Fruit fly (Drosophila melanogaster): ENCODE results near the gene sog.
A peak's percentile ranks its signal among the peaks of the same experiment; 100 is the strongest.

The sog gene

DNA sequence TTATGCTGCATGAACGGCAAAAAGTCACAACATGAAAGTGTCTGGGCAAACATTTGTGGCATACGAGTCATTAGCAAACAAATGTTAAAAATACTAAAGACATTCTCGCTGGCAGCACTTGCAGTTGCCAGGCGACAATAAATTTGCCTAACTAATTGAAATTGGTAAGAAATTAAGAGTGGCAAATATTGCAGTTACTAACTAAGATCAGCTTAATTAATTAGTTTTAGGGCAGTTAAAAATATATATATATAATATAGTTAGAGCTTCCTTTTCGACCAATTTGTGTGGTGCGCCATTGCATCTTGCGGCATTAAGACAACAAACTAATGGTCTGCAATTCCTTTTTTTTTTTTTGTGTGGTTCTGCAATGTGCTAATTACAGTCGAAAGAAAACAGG lies 15.3 kb downstream of the sog start:
- TF ChIP-seq rgr (GFP tag; optimal IDR thresholded peaks at IDR 0.05) (peak; percentile 60), Hnf4 (GFP tag; optimal IDR thresholded peaks at IDR 0.05) (peak; percentile 9), foxo (GFP tag; optimal IDR thresholded peaks at IDR 0.05) (peak in 1 of 2 experiments; percentile 37), Sp1 (GFP tag; optimal IDR thresholded peaks at IDR 0.05) (peak; percentile 19), usp (GFP tag; optimal IDR thresholded peaks at IDR 0.05) (no peak), OdsH (GFP tag; optimal IDR thresholded peaks at IDR 0.05) (peak; percentile 14), Mio (GFP tag; optimal IDR thresholded peaks at IDR 0.05) (no peak), psq (GFP tag; optimal IDR thresholded peaks at IDR 0.05) (peak; percentile 24), sv (GFP tag; optimal IDR thresholded peaks at IDR 0.05) (no peak), ey (GFP tag; optimal IDR thresholded peaks at IDR 0.05) (no peak), HLH106 (tag; optimal IDR thresholded peaks at IDR 0.05) (peak; percentile 42), Dif (GFP tag; optimal IDR thresholded peaks at IDR 0.05; ENCODE audit: partially characterized antibody) (no peak), Vsx2 (GFP tag; optimal IDR thresholded peaks at IDR 0.05; ENCODE audit: partially characterized antibody) (no peak), lola (GFP tag; optimal IDR thresholded peaks at IDR 0.05) (no peak), h (GFP tag; optimal IDR thresholded peaks at IDR 0.05) (peak; percentile 25), dsf (GFP tag; optimal IDR thresholded peaks at IDR 0.05; ENCODE audit: borderline replicate concordance) (no peak)

DNA sequence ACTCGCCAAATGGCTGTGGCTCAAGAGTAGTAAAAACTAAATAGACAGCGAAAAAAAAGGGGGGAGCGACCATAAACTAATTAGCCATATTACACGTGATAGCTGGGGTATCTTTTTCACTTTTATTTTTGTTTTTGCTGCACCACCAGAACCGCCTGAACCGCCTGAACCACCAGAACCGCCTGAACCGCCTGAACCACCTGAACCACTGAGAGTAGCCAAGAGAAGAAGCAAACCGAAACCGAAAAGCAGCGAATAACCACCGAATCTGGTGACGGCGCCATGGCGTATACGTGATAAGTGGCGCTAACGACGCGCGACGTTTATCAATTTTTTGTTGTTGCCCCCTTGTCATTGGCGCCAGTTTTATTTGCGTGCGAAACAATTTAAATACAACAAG lies 16.7 kb downstream of the sog start:
- TF ChIP-seq Abd-B (GFP tag; optimal IDR thresholded peaks at IDR 0.05), result no peak
- no peak for TF ChIP-seq rgr (GFP tag; optimal IDR thresholded peaks at IDR 0.05)
- no peak for TF ChIP-seq Rel (GFP tag; optimal IDR thresholded peaks at IDR 0.05)
- TF ChIP-seq Rel (tag; optimal IDR thresholded peaks at IDR 0.05), result no peak
- TF ChIP-seq woc (GFP tag; optimal IDR thresholded peaks at IDR 0.05), result no peak
- no peak for TF ChIP-seq dl (GFP tag; optimal IDR thresholded peaks at IDR 0.05; ENCODE audit: insufficient read depth in 1 of 2, partially characterized antibody in 2 of 2)
- no peak for TF ChIP-seq Myc (optimal IDR thresholded peaks at IDR 0.05)
- TF ChIP-seq Hr78 (GFP tag; optimal IDR thresholded peaks at IDR 0.05), result no peak
- no peak for TF ChIP-seq Jra (GFP tag; optimal IDR thresholded peaks at IDR 0.05)
- no peak for TF ChIP-seq dsf (GFP tag; optimal IDR thresholded peaks at IDR 0.05; ENCODE audit: borderline replicate concordance)
- no peak for TF ChIP-seq CrebA (GFP tag; optimal IDR thresholded peaks at IDR 0.05; ENCODE audit: borderline replicate concordance)
- no peak for TF ChIP-seq psq (GFP tag; optimal IDR thresholded peaks at IDR 0.05)

DNA sequence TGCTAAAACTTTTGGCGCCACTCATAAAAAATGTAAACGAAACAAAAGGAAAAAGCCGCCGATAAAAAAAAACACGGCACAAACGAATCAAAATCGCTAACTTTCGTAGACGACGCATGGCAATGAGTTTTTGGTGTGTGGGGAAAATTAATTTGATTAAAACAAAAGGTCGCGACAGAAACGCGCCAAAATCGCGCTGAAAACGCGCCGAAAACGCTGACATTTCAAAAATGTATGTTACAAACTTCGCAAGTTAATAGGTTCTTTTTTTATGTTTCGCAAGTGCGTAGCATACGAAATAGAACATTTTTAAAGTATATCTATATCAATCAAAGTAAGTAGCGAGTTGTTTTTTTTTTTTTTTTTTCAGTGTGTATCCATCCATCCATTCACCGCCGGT lies 17.2 kb downstream of the sog start:
- TF ChIP-seq Myc (optimal IDR thresholded peaks at IDR 0.05) (peak; percentile 1), Hr83 (GFP tag; optimal IDR thresholded peaks at IDR 0.05; ENCODE audit: poor library complexity, severe bottlenecking) (no peak)

DNA sequence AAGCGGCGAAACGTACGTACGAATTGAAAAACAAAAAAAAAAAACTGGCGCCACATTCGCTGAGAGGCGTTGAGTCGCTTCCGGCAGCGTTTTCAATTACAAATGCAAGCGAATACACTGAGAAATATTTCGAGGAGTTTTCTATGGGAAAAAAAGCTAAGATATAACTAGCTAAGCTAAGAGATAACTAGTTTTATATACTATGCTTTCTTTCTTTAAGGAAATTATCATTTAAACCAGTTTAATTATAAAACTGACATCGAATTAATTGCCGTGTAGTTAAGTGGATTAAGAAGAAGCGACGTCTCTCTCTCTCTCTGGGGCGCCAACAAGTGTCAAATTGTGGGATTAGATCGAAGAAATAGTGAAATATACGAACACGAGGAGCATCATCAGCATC lies 17.8 kb downstream of the sog start:
- no peak for TF ChIP-seq Dif (GFP tag; optimal IDR thresholded peaks at IDR 0.05; ENCODE audit: partially characterized antibody)
- peak; percentile 29 for TF ChIP-seq Sp1 (GFP tag; optimal IDR thresholded peaks at IDR 0.05)
- peak; percentile 33 for TF ChIP-seq ey (GFP tag; optimal IDR thresholded peaks at IDR 0.05)
- no peak for TF ChIP-seq Hr78 (GFP tag; optimal IDR thresholded peaks at IDR 0.05)
- TF ChIP-seq foxo (GFP tag; optimal IDR thresholded peaks at IDR 0.05), result peak in 1 of 2 experiments; percentile 42
- TF ChIP-seq h (GFP tag; optimal IDR thresholded peaks at IDR 0.05), result peak; percentile 48
- peak; percentile 30 for TF ChIP-seq OdsH (GFP tag; optimal IDR thresholded peaks at IDR 0.05)
- TF ChIP-seq rgr (GFP tag; optimal IDR thresholded peaks at IDR 0.05), result peak; percentile 30
- TF ChIP-seq dmrt93B (GFP tag; optimal IDR thresholded peaks at IDR 0.05), result peak; percentile 13
- TF ChIP-seq Rel (GFP tag; optimal IDR thresholded peaks at IDR 0.05), result no peak
- TF ChIP-seq Rel (tag; optimal IDR thresholded peaks at IDR 0.05), result no peak
- TF ChIP-seq HLH106 (tag; optimal IDR thresholded peaks at IDR 0.05), result peak; percentile 47
- TF ChIP-seq br (GFP tag; optimal IDR thresholded peaks at IDR 0.05), result peak; percentile 41
- TF ChIP-seq Hnf4 (GFP tag; optimal IDR thresholded peaks at IDR 0.05), result peak; percentile 31
- peak; percentile 37 for TF ChIP-seq fru (GFP tag; optimal IDR thresholded peaks at IDR 0.05)
- no peak for TF ChIP-seq CrebA (GFP tag; optimal IDR thresholded peaks at IDR 0.05; ENCODE audit: borderline replicate concordance)
- TF ChIP-seq psq (GFP tag; optimal IDR thresholded peaks at IDR 0.05), result peak; percentile 11

DNA sequence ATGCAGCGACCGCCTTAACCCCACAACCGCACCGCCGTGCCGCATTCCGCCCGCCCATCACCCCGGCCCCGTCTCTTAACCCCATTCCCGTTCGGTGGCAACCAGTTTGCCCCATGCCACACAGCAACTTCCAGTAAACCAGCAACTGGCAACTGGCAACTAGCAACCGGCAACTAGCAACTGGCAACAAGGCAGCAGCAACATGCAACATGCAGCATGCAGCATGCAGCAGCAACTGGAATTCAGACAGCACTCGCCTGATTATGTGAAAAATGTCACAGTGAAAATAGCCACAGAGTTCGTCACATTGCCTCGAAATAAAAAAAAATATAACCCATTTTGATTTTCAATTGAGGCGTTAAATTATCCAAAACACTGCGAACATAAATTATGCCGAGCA lies 21.4 kb downstream of the sog start:
- TF ChIP-seq Vsx2 (GFP tag; optimal IDR thresholded peaks at IDR 0.05; ENCODE audit: partially characterized antibody) (no peak), Dfd (GFP tag; optimal IDR thresholded peaks at IDR 0.05) (no peak), woc (GFP tag; optimal IDR thresholded peaks at IDR 0.05) (no peak), ey (GFP tag; optimal IDR thresholded peaks at IDR 0.05) (no peak), Dif (GFP tag; optimal IDR thresholded peaks at IDR 0.05; ENCODE audit: partially characterized antibody) (no peak), psq (GFP tag; optimal IDR thresholded peaks at IDR 0.05) (no peak), CG32264 (GFP tag; optimal IDR thresholded peaks at IDR 0.05) (no peak), sage (GFP tag; optimal IDR thresholded peaks at IDR 0.05) (no peak)
